Worm (Caenorhabditis elegans) whole organism, L4 larva: Measurements from ENCODE around the gene lin-29.

Experiments used
- F10B5.3 ChIP-seq: sonication (generic microtip); optimal IDR thresholded peaks from 2 replicates; lab custom pipeline; 2016; ENCODE audit warnings: mild to moderate bottlenecking, missing genetic modification characterization, missing compliant biosample characterization
- Y105C5A.15 ChIP-seq: fragments of 200-800 bp; sonication (Bioruptor generic); IDR thresholded peaks from 2 replicates; pipeline ENCODE4 v1.3.6; 2022; ENCODE audit warnings: missing genetic modification characterization, missing compliant biosample characterization
- ZK337.2 ChIP-seq: fragments of 200-800 bp; sonication (Bioruptor generic); IDR thresholded peaks from 2 replicates; pipeline ENCODE4 v1.3.6; 2022; ENCODE audit warnings: missing genetic modification reagents, missing genetic modification characterization, missing compliant biosample characterization
- aha-1 ChIP-seq: fragments of 150-350 bp; peaks from one replicate; lab custom pipeline; 2014; ENCODE audit warnings: missing biosample characterization, missing genetic modification characterization
- arid-1 ChIP-seq: fragments of 200-800 bp; sonication (Bioruptor generic); conservative IDR thresholded peaks from 2 replicates; pipeline ENCODE4 v1.3.6; 2022; ENCODE audit warnings: missing genetic modification reagents, missing genetic modification characterization, missing compliant biosample characterization
- ceh-44 ChIP-seq: fragments of 200-800 bp; sonication (Bioruptor generic); IDR thresholded peaks from 2 replicates; pipeline ENCODE4 v1.3.6; 2022; ENCODE audit warnings: missing genetic modification reagents, missing genetic modification characterization, missing compliant biosample characterization
- ceh-62 ChIP-seq: sonication (generic microtip); optimal IDR thresholded peaks from 2 replicates; lab custom pipeline; 2017; ENCODE audit warnings: missing biosample characterization, missing genetic modification characterization
- cey-2 ChIP-seq: sonication (generic microtip); optimal IDR thresholded peaks from 3 replicates; lab custom pipeline; 2017; ENCODE audit warnings: missing genetic modification characterization, mild to moderate bottlenecking, missing compliant biosample characterization, antibody characterized with exemption, borderline replicate concordance; ENCODE audit not compliant: insufficient read depth
- ctbp-1 ChIP-seq: fragments of 200-800 bp; sonication (Bioruptor generic); IDR thresholded peaks from 2 replicates; pipeline ENCODE4 v1.3.6; 2022; ENCODE audit warnings: missing genetic modification reagents, missing genetic modification characterization, missing compliant biosample characterization
- daf-16 ChIP-seq, 3 experiments: sonication (generic microtip); optimal IDR thresholded peaks; 2 replicates each; lab custom pipeline; 2016 to 2017; ENCODE audit warnings: missing genetic modification characterization in 3 of 3, missing genetic modification reagents in 3 of 3, mild to moderate bottlenecking in 2 of 3, missing compliant biosample characterization in 2 of 3, missing biosample characterization in 1 of 3, moderate library complexity in 1 of 3
- dmd-9 ChIP-seq: fragments of 200-800 bp; sonication (Bioruptor generic); IDR thresholded peaks from 2 replicates; pipeline ENCODE4 v1.3.6; 2022; ENCODE audit warnings: missing genetic modification reagents, missing genetic modification characterization, missing compliant biosample characterization
- dpl-1 ChIP-seq: fragments of 150-350 bp; optimal IDR thresholded peaks from 2 replicates; lab custom pipeline; 2014; ENCODE audit warnings: missing biosample characterization, missing genetic modification reagents, missing genetic modification characterization
- duxl-1 ChIP-seq: sonication (generic microtip); optimal IDR thresholded peaks from 2 replicates; lab custom pipeline; 2016; ENCODE audit warnings: mild to moderate bottlenecking, missing genetic modification characterization, moderate library complexity, missing compliant biosample characterization; ENCODE audit not compliant: poor library complexity
- dve-1 ChIP-seq: sonication (generic microtip); optimal IDR thresholded peaks from 2 replicates; lab custom pipeline; 2017; ENCODE audit warnings: antibody characterized with exemption, mild to moderate bottlenecking, missing genetic modification characterization, missing compliant biosample characterization; ENCODE audit not compliant: insufficient read depth
- egl-43 ChIP-seq: fragments of 200-800 bp; sonication (Bioruptor generic); IDR thresholded peaks from 2 replicates; pipeline ENCODE4 v1.3.6; 2022; ENCODE audit warnings: missing genetic modification reagents, missing genetic modification characterization, missing compliant biosample characterization
- fkh-10 ChIP-seq: fragments of 150-350 bp; optimal IDR thresholded peaks from 2 replicates; lab custom pipeline; 2014; ENCODE audit warnings: missing biosample characterization, missing genetic modification reagents, missing genetic modification characterization
- gei-8 ChIP-seq: fragments of 200-800 bp; sonication (Bioruptor generic); optimal IDR thresholded peaks from 2 replicates; lab custom pipeline; 2018; ENCODE audit warnings: mild to moderate bottlenecking, missing genetic modification characterization, missing compliant biosample characterization
- hlh-11 ChIP-seq: fragments of 200-800 bp; sonication (Bioruptor generic); optimal IDR thresholded peaks from 2 replicates; lab custom pipeline; 2018; ENCODE audit warnings: mild to moderate bottlenecking, missing genetic modification characterization, missing compliant biosample characterization
- hlh-30 ChIP-seq: sonication (generic microtip); optimal IDR thresholded peaks from 2 replicates; lab custom pipeline; 2017; ENCODE audit warnings: antibody characterized with exemption, mild to moderate bottlenecking, missing genetic modification characterization, missing compliant biosample characterization; ENCODE audit not compliant: insufficient read depth
- hmg-1.1 ChIP-seq: fragments of 200-800 bp; sonication (Bioruptor generic); IDR thresholded peaks from 2 replicates; pipeline ENCODE4 v1.3.6; 2022; ENCODE audit warnings: missing genetic modification reagents, missing genetic modification characterization, missing compliant biosample characterization
- lin-39 ChIP-seq: fragments of 150-350 bp; optimal IDR thresholded peaks from 2 replicates; lab custom pipeline; 2014; ENCODE audit warnings: missing biosample characterization, missing genetic modification reagents, missing genetic modification characterization
- lir-3 ChIP-seq: sonication (generic microtip); optimal IDR thresholded peaks from 2 replicates; lab custom pipeline; 2016; ENCODE audit warnings: mild to moderate bottlenecking, missing genetic modification characterization, missing compliant biosample characterization
- lsy-2 ChIP-seq, 2 experiments: fragments of 150-350 bp in 1 of 2; sonication (generic microtip) in 1 of 2; optimal IDR thresholded peaks; 2 replicates each; lab custom pipeline; 2014 to 2017; ENCODE audit warnings: missing biosample characterization in 2 of 2, missing genetic modification characterization in 2 of 2
- mdt-29 ChIP-seq: fragments of 200-800 bp; sonication (Bioruptor generic); IDR thresholded peaks from 2 replicates; pipeline ENCODE4 v1.3.6; 2022; ENCODE audit warnings: missing genetic modification reagents, missing genetic modification characterization, missing compliant biosample characterization
- mep-1 ChIP-seq: fragments of 150-350 bp; sonication (generic microtip); optimal IDR thresholded peaks from 3 replicates; lab custom pipeline; 2014; ENCODE audit warnings: missing biosample characterization, missing genetic modification characterization
- mxl-2 ChIP-seq: fragments of 200-800 bp; sonication (Bioruptor generic); conservative IDR thresholded peaks from 2 replicates; pipeline ENCODE4 v1.3.6; 2022; ENCODE audit warnings: missing genetic modification reagents, missing genetic modification characterization, missing compliant biosample characterization
- nhr-102 ChIP-seq: sonication (generic microtip); optimal IDR thresholded peaks from 2 replicates; lab custom pipeline; 2016; ENCODE audit warnings: mild to moderate bottlenecking, missing genetic modification characterization, moderate library complexity, missing compliant biosample characterization
- nhr-111 ChIP-seq: fragments of 200-800 bp; sonication (Bioruptor generic); optimal IDR thresholded peaks from 2 replicates; lab custom pipeline; 2018; ENCODE audit warnings: mild to moderate bottlenecking, missing genetic modification characterization, missing compliant biosample characterization
- nhr-25 ChIP-seq: sonication (generic microtip); optimal IDR thresholded peaks from 2 replicates; lab custom pipeline; 2017; ENCODE audit warnings: missing genetic modification characterization, mild to moderate bottlenecking, missing compliant biosample characterization, antibody characterized with exemption, moderate library complexity, borderline replicate concordance; ENCODE audit not compliant: insufficient read depth
- nhr-28 ChIP-seq: fragments of 150-350 bp; optimal IDR thresholded peaks from 2 replicates; lab custom pipeline; 2014; ENCODE audit warnings: missing biosample characterization, missing genetic modification characterization
- nhr-41 ChIP-seq: fragments of 200-800 bp; sonication (Bioruptor generic); IDR thresholded peaks from 2 replicates; pipeline ENCODE4 v1.3.6; 2022; ENCODE audit warnings: missing genetic modification reagents, missing genetic modification characterization, missing compliant biosample characterization
- nhr-48 ChIP-seq: sonication (generic microtip); optimal IDR thresholded peaks from 2 replicates; lab custom pipeline; 2016; ENCODE audit warnings: mild to moderate bottlenecking, missing genetic modification characterization, missing compliant biosample characterization
- nhr-6 ChIP-seq: fragments of 150-350 bp; optimal IDR thresholded peaks from 2 replicates; lab custom pipeline; 2014; ENCODE audit warnings: missing biosample characterization, missing genetic modification characterization
- pha-4 ChIP-seq, 2 experiments: fragments of 150-350 bp in 1 of 2; fragments of 200-800 bp in 1 of 2; sonication (Bioruptor generic) in 1 of 2; IDR thresholded peaks in 1 of 2; optimal IDR thresholded peaks in 1 of 2; 2 replicates each; pipeline versions ENCODE4 v1.3.6 to Lab custom; 2014 to 2022; ENCODE audit warnings: missing genetic modification characterization in 2 of 2, missing genetic modification reagents in 2 of 2, missing biosample characterization in 1 of 2, missing compliant biosample characterization in 1 of 2
- php-3 ChIP-seq: fragments of 200-800 bp; sonication (Bioruptor generic); IDR thresholded peaks from 2 replicates; pipeline ENCODE4 v1.3.6; 2022; ENCODE audit warnings: missing genetic modification reagents, missing genetic modification characterization, missing compliant biosample characterization
- snpc-1.2 ChIP-seq: fragments of 200-800 bp; sonication (Bioruptor generic); IDR thresholded peaks from 2 replicates; pipeline ENCODE4 v1.3.6; 2022; ENCODE audit warnings: missing genetic modification reagents, missing genetic modification characterization, missing compliant biosample characterization
- snpc-4 ChIP-seq: fragments of 150-350 bp; optimal IDR thresholded peaks from 2 replicates; lab custom pipeline; 2014; ENCODE audit warnings: missing biosample characterization, missing genetic modification characterization
- tag-97 ChIP-seq: fragments of 200-800 bp; sonication (Bioruptor generic); IDR thresholded peaks from 2 replicates; pipeline ENCODE4 v1.3.6; 2022; ENCODE audit warnings: missing genetic modification characterization, missing compliant biosample characterization
- tra-1 ChIP-seq: fragments of 200-800 bp; sonication (Bioruptor generic); IDR thresholded peaks from 2 replicates; pipeline ENCODE4 v1.3.6; 2022; ENCODE audit warnings: missing genetic modification reagents, missing genetic modification characterization, missing compliant biosample characterization
- unc-62 ChIP-seq, 3 experiments: fragments of 150-350 bp in 1 of 3; sonication (generic microtip); optimal IDR thresholded peaks in 2 of 3; peaks in 1 of 3; 1 replicate in 1 of 3; 2 replicates in 2 of 3; lab custom pipeline; 2014 to 2017; ENCODE audit warnings: missing biosample characterization in 3 of 3, missing genetic modification characterization in 3 of 3, missing genetic modification reagents in 3 of 3, missing genotype in 1 of 3
- zfp-2 ChIP-seq: sonication (generic microtip); optimal IDR thresholded peaks from 2 replicates; lab custom pipeline; 2016; ENCODE audit warnings: mild to moderate bottlenecking, missing genetic modification characterization, missing compliant biosample characterization
- ztf-11 ChIP-seq: fragments of 150-350 bp; optimal IDR thresholded peaks from 2 replicates; lab custom pipeline; 2014; ENCODE audit warnings: missing biosample characterization, missing genetic modification characterization

lin-29 gene

ce11 chrII:11960596-11961217, 25.6 kb upstream of the lin-29 start (continued):
- TF ChIP-seq nhr-48 (peak; percentile 84), ceh-44 (GFP tag; lab: Robert Waterston, UW) (peak; percentile 98), snpc-4 (tag; lab: Kevin White, UChicago) (no peak), Y105C5A.15 (GFP tag; lab: Robert Waterston, UW) (peak; percentile 99), cey-2 (tag; lab: Kevin White, UChicago) (no peak), fkh-10 (GFP tag; lab: Kevin White, UChicago) (no peak), nhr-28 (tag; lab: Kevin White, UChicago) (peak; percentile 6), tag-97 (no peak; the same call in 1 of the 2 replicates), nhr-111 (peak; percentile 99), nhr-6 (tag; lab: Kevin White, UChicago) (peak; percentile 40), lin-39 (tag; lab: Kevin White, UChicago) (no peak), egl-43 (GFP tag; lab: Robert Waterston, UW) (peak; percentile 100), lir-3 (tag; lab: Kevin White, UChicago) (peak; percentile 93), gei-8 (peak; percentile 98), duxl-1 (tag; lab: Kevin White, UChicago) (peak; percentile 88), tra-1 (GFP tag; lab: Robert Waterston, UW) (peak; percentile 96), dmd-9 (peak; percentile 95), daf-16 (GFP tag; optimal IDR thresholded peaks at IDR 0.05; lab: Kevin White, UChicago) (peak; percentile 85 to 98), daf-16 (tag; optimal IDR thresholded peaks at IDR 0.05; lab: Kevin White, UChicago) (peak; percentile 52), pha-4 (GFP tag; IDR thresholded peaks at IDR 0.05; lab: Robert Waterston, UW) (peak; percentile 99), pha-4 (tag; optimal IDR thresholded peaks at IDR 0.05; lab: Kevin White, UChicago) (no peak), ZK337.2 (GFP tag; lab: Robert Waterston, UW) (peak; percentile 89), nhr-102 (tag; lab: Kevin White, UChicago) (peak; percentile 88), nhr-25 (tag; lab: Kevin White, UChicago) (no peak), zfp-2 (tag; lab: Kevin White, UChicago) (peak; percentile 78)

DNA sequence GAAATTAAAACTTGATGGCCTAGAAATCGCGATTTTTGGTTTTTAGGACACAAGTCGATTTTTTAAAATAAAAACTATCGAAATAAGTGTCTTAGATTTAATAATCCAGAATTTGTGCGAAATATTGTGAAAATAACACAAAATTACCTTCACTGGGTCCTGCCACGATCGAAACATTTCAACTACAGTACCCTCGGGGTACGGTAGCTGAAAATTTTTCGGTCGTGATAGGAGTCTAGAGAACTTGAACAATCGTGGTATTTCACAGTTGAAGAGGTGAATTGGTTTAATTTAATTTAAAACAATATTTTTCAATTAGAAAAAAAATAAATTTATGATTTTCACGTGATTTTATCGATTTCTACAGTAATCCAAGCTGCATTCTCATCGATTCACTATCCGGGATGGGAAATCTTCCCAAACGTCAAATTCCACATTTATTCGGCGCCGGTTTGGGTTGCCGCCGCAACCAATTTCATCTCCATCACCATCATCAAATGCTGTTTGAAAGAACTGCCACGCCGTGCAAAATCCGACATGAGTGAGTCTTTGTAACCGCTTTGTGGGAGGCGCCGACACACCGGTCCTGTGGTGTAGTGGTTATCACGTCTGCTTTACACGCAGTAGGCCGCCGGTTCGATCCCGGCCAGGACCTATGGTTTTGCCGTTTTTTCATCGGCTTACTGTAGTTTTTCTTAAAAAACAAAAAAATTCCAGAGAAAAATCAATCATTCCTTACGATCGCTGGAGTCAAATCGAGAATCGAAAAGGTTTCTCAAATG, 23.8 kb upstream of the lin-29 start:
- TF ChIP-seq lir-3 (tag; lab: Kevin White, UChicago) (peak; percentile 19), nhr-25 (tag; lab: Kevin White, UChicago) (peak; percentile 33), hlh-11 (tag; lab: Kevin White, UChicago) (peak; percentile 63), zfp-2 (tag; lab: Kevin White, UChicago) (no peak), snpc-1.2 (GFP tag; lab: Robert Waterston, UW) (peak; percentile 66; the same call in 1 of the 2 replicates), mdt-29 (0 out of 2 replicates have a peak, but pooled peaks have one; percentile 17), pha-4 (GFP tag; IDR thresholded peaks at IDR 0.05; lab: Robert Waterston, UW) (peak; percentile 45; the same call in 1 of the 2 replicates), pha-4 (tag; optimal IDR thresholded peaks at IDR 0.05; lab: Kevin White, UChicago) (no peak), mep-1 (tag; lab: Kevin White, UChicago) (peak; percentile 68), php-3 (peak; percentile 46; the same call in 1 of the 2 replicates), unc-62 (GFP tag; optimal IDR thresholded peaks at IDR 0.05 in 1 of 2; lab: Kevin White, UChicago) (peak in 1 of 2 experiments; percentile 60), unc-62 (tag; optimal IDR thresholded peaks at IDR 0.05; lab: Kevin White, UChicago) (no peak), nhr-41 (no peak), ceh-62 (tag; lab: Kevin White, UChicago) (no peak), dpl-1 (GFP tag; lab: Kevin White, UChicago) (peak; percentile 33), lsy-2 (tag; optimal IDR thresholded peaks at IDR 0.05; lab: Kevin White, UChicago) (peak in 1 of 2 experiments; percentile 53), ztf-11 (tag; lab: Kevin White, UChicago) (no peak), hlh-30 (peak; percentile 31), ctbp-1 (GFP tag; lab: Robert Waterston, UW) (no peak), aha-1 (peak; percentile 73), dve-1 (peak; percentile 39), gei-8 (no peak), arid-1 (GFP tag; lab: Robert Waterston, UW) (0 out of 2 replicates have a peak, but pooled peaks have one; percentile 34), mxl-2 (GFP tag; lab: Robert Waterston, UW) (no peak), fkh-10 (GFP tag; lab: Kevin White, UChicago) (peak; percentile 49), nhr-28 (tag; lab: Kevin White, UChicago) (peak; percentile 1), daf-16 (GFP tag; optimal IDR thresholded peaks at IDR 0.05; lab: Kevin White, UChicago) (no peak), daf-16 (tag; optimal IDR thresholded peaks at IDR 0.05; lab: Kevin White, UChicago) (peak; percentile 41), F10B5.3 (tag; lab: Kevin White, UChicago) (no peak), hmg-1.1 (GFP tag; lab: Robert Waterston, UW) (peak; percentile 76)
